Worm (Caenorhabditis elegans) whole organism, late embryonic: ENCODE measurements around the gene F19G12.9.
"Not testable (repeated sequence)": the region's sequence is repeated elsewhere in the genome, so short reads cannot be mapped to it uniquely, and the experiment has no call there.

Experiments
- C08G9.2 ChIP-seq: sonication (generic microtip); optimal IDR thresholded peaks from 2 replicates; lab custom pipeline; 2016; ENCODE audit warnings: mild to moderate bottlenecking, missing genetic modification characterization, moderate library complexity, missing compliant biosample characterization
- C38D4.7 ChIP-seq: fragments of 200-800 bp; sonication (Bioruptor generic); optimal IDR thresholded peaks from 2 replicates; lab custom pipeline; 2018; ENCODE audit warnings: mild to moderate bottlenecking, missing genetic modification characterization, moderate library complexity, missing compliant biosample characterization
- ceh-19 ChIP-seq: fragments of 200-800 bp; sonication (Bioruptor generic); optimal IDR thresholded peaks from 2 replicates; lab custom pipeline; 2018; ENCODE audit warnings: mild to moderate bottlenecking, missing genetic modification characterization, missing compliant biosample characterization
- ceh-2 ChIP-seq: sonication (generic microtip); optimal IDR thresholded peaks from 2 replicates; lab custom pipeline; 2016; ENCODE audit warnings: missing genotype, missing genetic modification characterization, missing compliant biosample characterization
- ceh-24 ChIP-seq: sonication (generic microtip); optimal IDR thresholded peaks from 2 replicates; lab custom pipeline; 2016; ENCODE audit warnings: mild to moderate bottlenecking, missing genetic modification characterization, missing compliant biosample characterization
- ceh-34 ChIP-seq: sonication (generic microtip); optimal IDR thresholded peaks from 2 replicates; lab custom pipeline; 2016; ENCODE audit warnings: mild to moderate bottlenecking, missing genetic modification characterization, missing compliant biosample characterization
- ceh-9 ChIP-seq: sonication (generic microtip); optimal IDR thresholded peaks from 2 replicates; lab custom pipeline; 2016; ENCODE audit warnings: mild to moderate bottlenecking, missing genetic modification characterization, inconsistent platforms, missing compliant biosample characterization
- che-1 ChIP-seq: sonication (generic microtip); optimal IDR thresholded peaks from 2 replicates; lab custom pipeline; 2016; ENCODE audit warnings: mild to moderate bottlenecking, missing genetic modification characterization, missing compliant biosample characterization
- dmd-4 ChIP-seq: sonication (generic microtip); optimal IDR thresholded peaks from 2 replicates; lab custom pipeline; 2016; ENCODE audit warnings: borderline replicate concordance, missing genetic modification characterization, missing compliant biosample characterization
- dve-1 ChIP-seq: sonication (generic microtip); optimal IDR thresholded peaks from 2 replicates; lab custom pipeline; 2017; ENCODE audit warnings: antibody characterized with exemption, mild to moderate bottlenecking, missing genetic modification characterization, missing compliant biosample characterization
- elt-2 ChIP-seq: sonication (generic microtip); optimal IDR thresholded peaks from 2 replicates; lab custom pipeline; 2016; ENCODE audit warnings: missing genetic modification reagents, missing genetic modification characterization, missing compliant biosample characterization
- elt-4 ChIP-seq: sonication (generic microtip); optimal IDR thresholded peaks from 2 replicates; lab custom pipeline; 2016; ENCODE audit warnings: missing genetic modification characterization, missing compliant biosample characterization
- ets-4 ChIP-seq: sonication (generic microtip); optimal IDR thresholded peaks from 2 replicates; lab custom pipeline; 2016; ENCODE audit warnings: missing genetic modification characterization, missing compliant biosample characterization
- fkh-10 ChIP-seq: fragments of 150-350 bp; optimal IDR thresholded peaks from 2 replicates; lab custom pipeline; 2014; ENCODE audit warnings: missing biosample characterization, missing genetic modification reagents, missing genetic modification characterization
- gmeb-2 ChIP-seq: sonication (generic microtip); optimal IDR thresholded peaks from 2 replicates; lab custom pipeline; 2016; ENCODE audit warnings: missing genetic modification characterization, inconsistent platforms, missing compliant biosample characterization
- lim-6 ChIP-seq: sonication (generic microtip); optimal IDR thresholded peaks from 2 replicates; lab custom pipeline; 2016; ENCODE audit warnings: missing genetic modification characterization, missing compliant biosample characterization
- lin-11 ChIP-seq: fragments of 200-800 bp; sonication (Bioruptor generic); optimal IDR thresholded peaks from 2 replicates; lab custom pipeline; 2018; ENCODE audit warnings: mild to moderate bottlenecking, missing genetic modification characterization, missing compliant biosample characterization
- madf-2 ChIP-seq: sonication (generic microtip); optimal IDR thresholded peaks from 2 replicates; lab custom pipeline; 2017; ENCODE audit warnings: missing genetic modification characterization, missing compliant biosample characterization
- nfya-1 ChIP-seq: sonication (generic microtip); optimal IDR thresholded peaks from 2 replicates; lab custom pipeline; 2017; ENCODE audit warnings: missing genetic modification characterization, mild to moderate bottlenecking, missing compliant biosample characterization, antibody characterized with exemption, moderate library complexity
- nhr-232 ChIP-seq: sonication (generic microtip); optimal IDR thresholded peaks from 2 replicates; lab custom pipeline; 2016; ENCODE audit warnings: missing genetic modification characterization, missing compliant biosample characterization
- odd-2 ChIP-seq: sonication (generic microtip); optimal IDR thresholded peaks from 2 replicates; lab custom pipeline; 2017; ENCODE audit warnings: antibody characterized with exemption, mild to moderate bottlenecking, missing genetic modification characterization, missing compliant biosample characterization
- pha-4 ChIP-seq: fragments of 150-350 bp; optimal IDR thresholded peaks from 2 replicates; lab custom pipeline; 2018; ENCODE audit warnings: missing biosample characterization, missing genetic modification reagents, missing genetic modification characterization
- pros-1 ChIP-seq: fragments of 150-350 bp; optimal IDR thresholded peaks from 2 replicates; lab custom pipeline; 2014; ENCODE audit warnings: missing biosample characterization, missing genetic modification reagents, missing genetic modification characterization
- sdc-2 ChIP-seq: sonication (generic microtip); optimal IDR thresholded peaks from 2 replicates; lab custom pipeline; 2016; ENCODE audit warnings: missing genotype, missing genetic modification characterization, missing compliant biosample characterization
- sox-2 ChIP-seq: fragments of 200-800 bp; sonication (Bioruptor generic); IDR thresholded peaks from 2 replicates; pipeline ENCODE4 v1.3.6; 2022; ENCODE audit warnings: missing genetic modification reagents, missing genetic modification characterization, missing compliant biosample characterization
- sox-4 ChIP-seq: sonication (generic microtip); optimal IDR thresholded peaks from 2 replicates; lab custom pipeline; 2017; ENCODE audit warnings: mild to moderate bottlenecking, missing genetic modification characterization, inconsistent platforms, missing compliant biosample characterization
- syd-9 ChIP-seq: sonication (generic microtip); optimal IDR thresholded peaks from 2 replicates; lab custom pipeline; 2016; ENCODE audit warnings: mild to moderate bottlenecking, missing genetic modification characterization, moderate library complexity, missing compliant biosample characterization
- tbx-7 ChIP-seq: sonication (generic microtip); optimal IDR thresholded peaks from 2 replicates; lab custom pipeline; 2016; ENCODE audit warnings: missing genotype, missing genetic modification characterization, missing compliant biosample characterization
- unc-42 ChIP-seq: sonication (generic microtip); optimal IDR thresholded peaks from 2 replicates; lab custom pipeline; 2016; ENCODE audit warnings: missing genotype, missing genetic modification characterization, missing compliant biosample characterization
- zip-5 ChIP-seq: sonication (generic microtip); optimal IDR thresholded peaks from 2 replicates; lab custom pipeline; 2016; ENCODE audit warnings: missing genetic modification characterization, missing compliant biosample characterization
- ztf-16 ChIP-seq: sonication (generic microtip); optimal IDR thresholded peaks from 2 replicates; lab custom pipeline; 2017; ENCODE audit warnings: missing genetic modification characterization, missing compliant biosample characterization

F19G12.9 gene

ce11 chrX:1430707-1431106, 11.7 kb downstream of the F19G12.9 start, which contains the start of gene F19G12.1:
Gene F19G12.1 (plus strand): TSS chrX:1431007.
- not testable (repeated sequence) for TF ChIP-seq madf-2 (tag; lab: Kevin White, UChicago); ceh-24 (tag; lab: Kevin White, UChicago); sox-4

ce11 chrX:1437097-1437496, 18.1 kb downstream of the F19G12.9 start:
- peak; percentile 8 for TF ChIP-seq unc-42 (tag; lab: Kevin White, UChicago)
- TF ChIP-seq nfya-1 (tag; lab: Kevin White, UChicago), result peak; percentile 27
- TF ChIP-seq sdc-2 (tag; lab: Kevin White, UChicago), result peak; percentile 97
- no peak for TF ChIP-seq sox-2 (GFP tag; lab: Robert Waterston, UW)

ce11 chrX:1438925-1439324, 19.9 kb downstream of the F19G12.9 start:
- TF ChIP-seq nfya-1 (tag; lab: Kevin White, UChicago) (peak; percentile 5), ets-4 (no peak), tbx-7 (no peak), odd-2 (tag; lab: Kevin White, UChicago) (no peak), ztf-16 (tag; lab: Kevin White, UChicago) (no peak), pros-1 (tag; lab: Kevin White, UChicago) (no peak), sdc-2 (tag; lab: Kevin White, UChicago) (peak; percentile 96), syd-9 (tag; lab: Kevin White, UChicago) (no peak), ceh-9 (tag; lab: Kevin White, UChicago) (no peak)

ce11 chrX:1440161-1440560, 21.1 kb downstream of the F19G12.9 start, which contains the start of gene sedl-1:
Gene sedl-1 (minus strand): TSS chrX:1440261.
- TF ChIP-seq C08G9.2 (tag; lab: Kevin White, UChicago) (no peak), elt-2 (no peak), che-1 (tag; lab: Kevin White, UChicago) (no peak), dmd-4 (no peak), ceh-9 (tag; lab: Kevin White, UChicago) (no peak), ceh-34 (tag; lab: Kevin White, UChicago) (no peak), ztf-16 (tag; lab: Kevin White, UChicago) (no peak), lim-6 (tag; lab: Kevin White, UChicago) (no peak), ceh-2 (tag; lab: Kevin White, UChicago) (no peak), unc-42 (tag; lab: Kevin White, UChicago) (no peak), sdc-2 (tag; lab: Kevin White, UChicago) (no peak), zip-5 (tag; lab: Kevin White, UChicago) (no peak), pha-4 (tag; lab: Kevin White, UChicago) (no peak), ceh-19 (no peak), gmeb-2 (tag; lab: Kevin White, UChicago) (no peak), syd-9 (tag; lab: Kevin White, UChicago) (no peak), fkh-10 (GFP tag; lab: Kevin White, UChicago) (no peak), C38D4.7 (GFP tag; lab: Kevin White, UChicago) (no peak), tbx-7 (no peak), nhr-232 (tag; lab: Kevin White, UChicago) (no peak)

ce11 chrX:1441602-1442183, 22.7 kb downstream of the F19G12.9 start:
- no peak for TF ChIP-seq dve-1 (tag; lab: Kevin White, UChicago)
- TF ChIP-seq elt-4 (tag; lab: Kevin White, UChicago), result peak; percentile 41
- TF ChIP-seq lin-11 (tag; lab: Kevin White, UChicago), result no peak
